Worm (Caenorhabditis elegans) whole organism, midembryonic: Measurements from ENCODE around the gene ldb-1.

ENCODE experiments used
- T22C8.4 ChIP-seq: fragments of 200-800 bp; sonication (Bioruptor generic); IDR thresholded peaks from 2 replicates; pipeline ENCODE4 v1.3.6; 2022; ENCODE audit warnings: missing genetic modification characterization, missing compliant biosample characterization
- cog-1 ChIP-seq: sonication (generic microtip); optimal IDR thresholded peaks from 2 replicates; lab custom pipeline; 2016; ENCODE audit warnings: missing genetic modification characterization, missing compliant biosample characterization
- klf-2 ChIP-seq: fragments of 200-800 bp; sonication (Bioruptor generic); conservative IDR thresholded peaks from 2 replicates; pipeline ENCODE4 v1.3.6; 2022; ENCODE audit warnings: missing genetic modification reagents, missing genetic modification characterization, missing compliant biosample characterization
- ref-1 ChIP-seq: fragments of 200-800 bp; sonication (Bioruptor generic); conservative IDR thresholded peaks from 2 replicates; pipeline ENCODE4 v1.3.6; 2022; ENCODE audit warnings: missing genetic modification reagents, missing genetic modification characterization, missing compliant biosample characterization
- tab-1 ChIP-seq: fragments of 200-800 bp; sonication (Bioruptor generic); IDR thresholded peaks from 2 replicates; pipeline ENCODE4 v1.3.6; 2022; ENCODE audit warnings: missing genetic modification characterization, missing compliant biosample characterization
- ztf-29 ChIP-seq: fragments of 200-800 bp; sonication (Bioruptor generic); IDR thresholded peaks from 2 replicates; pipeline ENCODE4 v1.3.6; 2022; ENCODE audit warnings: missing genetic modification reagents, missing genetic modification characterization, missing compliant biosample characterization

ce11 chrX:11008954-11009353 is 19.8 kb upstream of the ldb-1 start, which contains the start of gene ttr-31:
- no peak for TF ChIP-seq T22C8.4 (GFP tag; lab: Robert Waterston, UW)
- no peak for TF ChIP-seq cog-1
- no peak for TF ChIP-seq ref-1 (GFP tag; lab: Robert Waterston, UW)
- TF ChIP-seq tab-1, result no peak
- TF ChIP-seq ztf-29 (GFP tag; lab: Robert Waterston, UW), result no peak
- no peak for TF ChIP-seq klf-2 (GFP tag; lab: Robert Waterston, UW)
